Worm (Caenorhabditis elegans) whole organism, L4/young adult: Measurements from ENCODE around the gene ZC443.3.

Experiments
- W03F9.2 ChIP-seq: fragments of 150-350 bp; optimal IDR thresholded peaks from 2 replicates; lab custom pipeline; 2014; ENCODE audit warnings: missing biosample characterization, missing genetic modification characterization
- dao-5 ChIP-seq: sonication (generic microtip); optimal IDR thresholded peaks from 2 replicates; lab custom pipeline; 2016; ENCODE audit warnings: missing genotype, missing genetic modification characterization, moderate library complexity, missing compliant biosample characterization
- him-1 ChIP-seq: sonication (generic microtip); optimal IDR thresholded peaks from 2 replicates; lab custom pipeline; 2016; ENCODE audit warnings: missing genotype, missing genetic modification reagents, missing genetic modification characterization, missing compliant biosample characterization

The ZC443.3 gene

DNA sequence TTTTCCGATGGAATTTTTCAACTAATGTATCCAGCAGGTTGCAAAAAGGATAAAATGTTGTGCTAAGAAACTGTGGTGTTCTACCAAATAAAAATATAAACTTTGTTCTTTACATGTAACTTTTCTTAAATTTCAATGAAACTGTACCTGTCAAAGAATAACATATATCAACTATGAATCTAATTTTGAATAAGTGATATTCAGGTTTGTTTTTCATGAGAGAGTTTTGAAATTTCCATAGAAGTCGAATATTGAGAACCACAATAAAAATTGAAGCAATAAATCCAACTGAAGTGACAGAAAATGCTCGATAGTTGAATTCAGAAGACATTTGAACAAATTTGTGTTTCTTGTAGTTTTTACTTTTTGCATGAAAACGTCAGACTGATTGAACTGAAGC lies 23.7 kb downstream of the ZC443.3 start, which contains the start of gene srbc-43:
srbc-43 (minus strand) TSS at position 331 of the 400 bp plus-strand sequence.
- no peak for TF ChIP-seq W03F9.2 (tag; lab: Kevin White, UChicago)
- TF ChIP-seq him-1 (tag; lab: Kevin White, UChicago), result no peak
- TF ChIP-seq dao-5 (tag; lab: Kevin White, UChicago), result no peak

DNA sequence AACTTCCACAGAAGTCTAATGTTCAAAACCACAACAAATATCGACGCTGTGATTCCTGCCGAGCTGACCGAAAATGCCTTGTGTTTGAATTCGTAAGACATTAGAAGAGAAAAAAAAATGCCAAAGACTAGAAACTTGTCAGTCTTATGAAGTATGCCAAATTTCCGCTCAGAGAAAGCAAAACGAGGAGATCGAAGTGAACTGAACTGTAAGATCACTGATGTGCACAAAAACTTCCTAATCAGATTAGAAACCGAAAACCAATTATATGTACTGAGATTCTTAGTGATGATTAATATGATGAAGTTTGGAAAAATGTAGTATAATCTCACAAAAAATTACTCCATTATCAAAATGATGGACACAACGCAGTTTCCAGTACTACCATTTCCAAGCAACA lies 25.5 kb downstream of the ZC443.3 start, which contains the start of gene srbc-44:
srbc-44 (minus strand) TSS at position 101 of the 400 bp plus-strand sequence.
- TF ChIP-seq W03F9.2 (tag; lab: Kevin White, UChicago), result no peak
- no peak for TF ChIP-seq dao-5 (tag; lab: Kevin White, UChicago)
- TF ChIP-seq him-1 (tag; lab: Kevin White, UChicago), result no peak

DNA sequence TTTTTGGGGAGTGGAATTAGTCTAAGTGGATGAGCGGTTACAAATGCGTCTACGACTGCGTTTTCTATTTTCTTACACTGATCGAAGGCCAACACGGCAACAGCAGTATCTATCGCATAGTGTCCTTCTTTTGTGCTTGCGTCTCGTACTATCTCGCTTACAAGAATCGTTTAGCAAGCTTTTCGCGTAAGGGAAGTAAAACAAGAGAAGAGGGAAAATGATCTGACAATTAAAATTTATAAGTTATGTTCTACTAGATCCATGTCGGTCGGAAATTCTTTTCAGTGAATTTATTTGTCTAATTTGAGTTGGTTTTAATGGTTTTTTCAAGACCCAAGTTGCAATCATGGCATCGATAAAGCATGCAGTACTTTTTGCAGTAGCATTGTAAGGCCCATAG lies 26.9 kb downstream of the ZC443.3 start, which contains the start of gene fkb-4:
fkb-4 (minus strand) TSS at position 101 of the 400 bp plus-strand sequence.
- TF ChIP-seq him-1 (tag; lab: Kevin White, UChicago) (no peak), dao-5 (tag; lab: Kevin White, UChicago) (no peak), W03F9.2 (tag; lab: Kevin White, UChicago) (no peak)

DNA sequence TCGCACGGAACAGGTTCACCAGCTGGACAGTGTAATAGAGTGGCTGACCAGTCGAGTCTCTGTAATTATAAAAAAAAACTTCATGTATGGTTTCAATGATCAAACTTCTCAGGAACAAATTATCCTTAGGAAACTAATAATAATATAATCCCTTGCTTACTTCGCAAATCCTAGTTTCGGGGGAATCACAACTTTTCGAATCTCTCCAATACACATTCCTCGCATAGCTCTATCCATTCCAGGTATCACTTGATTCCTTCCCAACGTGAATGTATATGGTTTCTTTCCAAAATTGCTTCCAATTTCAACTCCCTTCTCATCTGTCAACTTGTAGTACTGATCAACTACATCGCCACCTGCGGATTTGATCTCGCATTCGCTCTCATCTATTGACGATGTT lies 27.6 kb downstream of the ZC443.3 start:
- TF ChIP-seq him-1 (tag; lab: Kevin White, UChicago), result no peak
- TF ChIP-seq dao-5 (tag; lab: Kevin White, UChicago), result no peak
- TF ChIP-seq W03F9.2 (tag; lab: Kevin White, UChicago), result no peak

DNA sequence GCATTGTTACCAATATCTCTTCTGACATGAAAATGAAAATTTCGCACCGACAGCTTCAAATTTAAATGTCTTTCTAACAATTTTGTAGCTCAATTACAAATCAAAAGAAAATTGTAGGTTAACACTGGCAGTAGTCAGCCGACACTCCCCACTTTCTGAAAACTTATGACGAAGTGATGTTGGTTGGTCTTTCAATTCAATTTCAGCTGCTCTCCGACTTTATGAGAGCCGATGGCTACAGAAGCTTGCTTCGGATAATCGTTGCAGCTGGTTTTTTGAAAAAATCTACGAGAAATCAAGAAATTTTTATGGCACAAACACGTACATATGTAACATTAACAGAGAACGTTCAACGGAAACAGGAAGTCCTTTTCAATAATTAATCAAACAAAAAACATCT lies 29.1 kb downstream of the ZC443.3 start, which contains the start of gene sre-20:
sre-20 (minus strand) TSS at position 101 of the 400 bp plus-strand sequence.
- no peak for TF ChIP-seq dao-5 (tag; lab: Kevin White, UChicago)
- TF ChIP-seq W03F9.2 (tag; lab: Kevin White, UChicago), result no peak
- no peak for TF ChIP-seq him-1 (tag; lab: Kevin White, UChicago)

DNA sequence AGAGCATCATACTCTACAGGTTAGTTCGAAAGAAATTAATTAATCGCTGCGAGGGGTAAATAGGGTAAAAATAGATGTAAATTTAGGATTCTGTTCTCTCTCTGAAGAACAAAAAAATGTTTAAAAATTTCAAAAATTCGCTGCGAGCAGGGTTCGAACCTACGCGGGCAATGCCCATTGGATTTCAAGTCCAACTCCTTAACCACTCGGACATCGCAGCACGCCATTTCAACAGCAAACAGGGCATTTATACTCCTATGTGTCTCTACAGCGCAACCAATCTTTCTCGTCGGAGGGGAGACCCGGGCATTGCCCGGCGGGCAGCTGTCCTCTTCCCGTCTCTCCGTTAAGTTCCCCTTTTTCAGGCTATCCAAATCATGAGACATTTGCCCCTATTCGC lies 33.7 kb downstream of the ZC443.3 start:
- peak; percentile 29 for TF ChIP-seq him-1 (tag; lab: Kevin White, UChicago)
- TF ChIP-seq W03F9.2 (tag; lab: Kevin White, UChicago), result no peak
- TF ChIP-seq dao-5 (tag; lab: Kevin White, UChicago), result peak; percentile 61

DNA sequence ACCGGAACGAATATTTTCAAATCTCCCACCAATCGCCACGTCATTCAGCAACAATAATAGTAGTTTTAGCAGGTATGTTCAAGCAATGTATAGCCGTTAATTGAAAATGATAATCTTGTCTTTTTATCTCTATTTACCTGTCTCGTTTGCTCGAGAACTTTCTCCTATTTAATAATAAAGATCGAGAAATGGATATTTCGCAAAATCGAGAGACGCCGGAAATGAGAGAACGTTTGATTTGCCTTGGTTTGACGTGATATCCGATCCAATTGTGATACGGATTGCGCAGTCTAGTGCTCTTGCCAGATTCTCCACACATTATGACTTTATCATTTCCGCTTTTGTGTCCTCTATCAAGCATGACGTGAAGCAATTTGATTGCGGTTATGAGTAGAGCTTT lies 40.1 kb downstream of the ZC443.3 start:
- no peak for TF ChIP-seq dao-5 (tag; lab: Kevin White, UChicago)
- TF ChIP-seq him-1 (tag; lab: Kevin White, UChicago), result no peak
- TF ChIP-seq W03F9.2 (tag; lab: Kevin White, UChicago), result no peak

DNA sequence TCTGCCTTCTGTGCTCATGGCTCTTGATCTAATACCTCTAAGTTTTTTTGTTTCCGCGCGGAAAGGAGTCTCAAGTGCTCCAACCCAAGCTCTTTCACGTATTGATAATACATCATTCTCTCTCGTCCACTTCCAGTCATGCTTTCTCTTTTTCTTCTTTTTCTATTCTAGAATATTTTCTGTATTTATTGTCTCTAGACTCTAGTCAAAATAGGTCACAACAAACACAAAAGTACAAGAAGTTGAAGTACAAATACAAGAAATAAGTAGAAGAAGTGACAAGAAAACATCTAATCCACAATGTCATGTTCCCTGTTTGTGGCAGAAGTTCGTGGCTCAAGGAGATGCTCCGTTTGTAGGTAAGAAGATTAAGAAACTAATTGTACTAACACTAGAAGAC lies 40.7 kb downstream of the ZC443.3 start, which contains the start of gene ZC455.1:
ZC455.1 (plus strand) TSS at position 301 of the 400 bp plus-strand sequence.
- TF ChIP-seq him-1 (tag; lab: Kevin White, UChicago), result no peak
- TF ChIP-seq dao-5 (tag; lab: Kevin White, UChicago), result no peak
- TF ChIP-seq W03F9.2 (tag; lab: Kevin White, UChicago), result no peak

DNA sequence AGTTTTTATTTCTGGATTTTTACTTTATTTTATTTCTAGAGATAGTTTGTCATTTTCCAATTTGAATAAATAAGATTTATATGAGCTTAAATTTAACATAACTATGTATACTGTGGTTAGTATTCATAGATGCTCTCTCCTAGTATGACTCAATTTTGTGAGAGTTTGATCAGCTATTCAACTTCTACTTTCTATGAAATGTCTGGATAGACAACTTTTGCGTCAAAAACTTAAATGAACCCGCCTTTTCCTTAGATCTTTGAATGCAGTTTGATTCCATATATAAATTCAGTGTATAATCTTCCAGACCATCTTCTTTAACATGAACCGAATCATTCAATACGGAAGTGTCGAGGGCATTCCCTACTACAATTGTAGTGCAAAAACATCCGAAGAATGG lies 45.0 kb downstream of the ZC443.3 start, which contains the start of gene srt-43:
srt-43 (plus strand) TSS at position 301 of the 400 bp plus-strand sequence.
- TF ChIP-seq him-1 (tag; lab: Kevin White, UChicago) (no peak), dao-5 (tag; lab: Kevin White, UChicago) (no peak), W03F9.2 (tag; lab: Kevin White, UChicago) (no peak)

DNA sequence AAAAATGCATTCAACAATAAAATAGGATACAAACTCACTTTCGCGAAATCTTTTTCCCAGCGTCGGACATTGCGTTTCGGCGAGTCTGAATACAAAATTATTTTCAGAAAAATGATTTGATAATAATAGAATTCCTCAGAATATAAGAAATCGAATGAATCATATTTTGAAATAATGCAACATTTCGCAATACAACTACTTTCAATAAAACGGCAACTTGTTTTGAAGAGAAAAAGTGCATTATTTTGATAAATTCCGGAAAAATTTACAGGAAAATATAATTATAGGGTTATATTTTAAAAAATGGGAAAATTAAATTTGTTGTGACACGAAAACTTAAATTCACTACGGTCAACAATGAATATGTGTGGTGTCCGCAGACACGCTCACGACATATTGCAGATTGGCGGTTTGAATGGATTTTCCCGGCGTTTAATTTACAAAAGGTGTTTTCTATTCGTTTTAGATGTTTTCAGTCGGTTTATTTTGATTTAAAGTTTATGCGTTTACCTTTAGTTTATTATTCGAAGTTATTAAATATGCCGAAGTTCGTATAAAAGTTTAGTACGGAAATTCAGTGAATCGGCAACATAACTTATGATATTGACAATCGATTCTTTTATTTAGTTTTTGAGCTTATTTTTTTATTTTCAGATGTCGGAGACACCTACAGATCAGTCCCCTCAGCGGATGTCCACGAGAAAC lies 50.5 kb downstream of the ZC443.3 start, which contains the start of the genes abcf-1 and scc-3:
abcf-1 (minus strand) TSS at position 85 of the 705 bp plus-strand sequence.
scc-3 (plus strand) TSS at position 655 of the 705 bp plus-strand sequence.
- TF ChIP-seq dao-5 (tag; lab: Kevin White, UChicago), result no peak
- no peak for TF ChIP-seq him-1 (tag; lab: Kevin White, UChicago)
- TF ChIP-seq W03F9.2 (tag; lab: Kevin White, UChicago), result peak; percentile 11
